Fruit fly (Drosophila melanogaster): ENCODE data around the gene Rtc1.

Gene Rtc1

DNA sequence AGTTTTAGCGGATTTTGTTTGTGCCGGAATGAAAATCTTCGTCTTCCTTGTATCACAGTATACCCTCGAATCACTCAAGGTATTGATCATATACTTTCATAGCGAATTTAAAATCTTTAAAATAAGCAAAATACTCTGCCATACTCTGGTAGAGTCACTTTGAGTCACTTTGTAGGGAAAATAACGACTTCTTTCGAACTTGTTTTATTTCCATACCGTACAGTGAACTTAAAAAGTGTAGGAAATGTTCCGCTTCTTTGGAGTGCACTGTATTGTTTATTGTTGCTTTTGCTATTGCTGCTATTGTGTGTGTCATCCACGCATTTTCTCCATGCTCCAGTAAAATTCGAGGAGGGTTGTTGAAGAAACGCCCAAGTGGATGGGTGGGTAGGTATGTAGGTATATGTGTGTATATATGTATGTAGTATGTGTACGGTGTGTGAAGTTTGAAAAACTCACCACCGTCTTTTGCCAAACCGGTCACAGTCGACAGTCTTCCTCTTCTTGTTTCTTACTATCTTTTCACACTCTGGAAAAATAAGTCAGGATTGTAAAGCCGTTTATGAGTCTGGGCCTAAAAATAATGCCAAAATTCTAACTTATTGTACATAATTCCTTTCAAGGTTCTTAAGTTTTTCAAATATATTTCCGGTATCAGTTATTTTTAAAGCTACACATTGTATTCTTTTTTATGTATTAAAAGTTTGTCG lies 32.1 kb downstream of the Rtc1 start:
- TF ChIP-seq insv (optimal IDR thresholded peaks at IDR 0.05) (no peak), h (optimal IDR thresholded peaks at IDR 0.05) (no peak), ttk (optimal IDR thresholded peaks at IDR 0.05) (no peak), psq (optimal IDR thresholded peaks at IDR 0.05) (no peak), Sin3A (optimal IDR thresholded peaks at IDR 0.05) (no peak), Myc (optimal IDR thresholded peaks at IDR 0.05) (no peak)

DNA sequence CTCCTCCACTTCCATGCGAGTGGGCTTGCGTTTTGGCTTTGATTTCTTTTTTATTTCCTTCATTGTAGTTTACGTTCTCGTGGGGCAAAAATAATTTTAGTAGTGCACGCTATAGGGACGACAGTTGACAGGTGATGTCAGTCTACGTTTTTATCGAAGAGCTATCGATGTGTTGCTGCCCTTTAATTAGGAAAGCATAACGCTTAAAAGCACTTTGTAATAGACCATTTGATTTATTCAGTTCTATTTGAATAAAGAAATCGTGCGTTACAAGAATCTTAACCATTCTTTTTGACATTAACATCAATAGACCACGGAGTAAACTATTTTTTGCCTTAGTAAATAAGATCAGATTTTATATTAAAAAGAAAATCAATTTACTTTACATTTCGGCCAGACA lies 34.0 kb downstream of the Rtc1 start, which contains the start of gene CG10993:
Gene CG10993 (minus strand): TSS at position 101 of the 400 bp plus-strand sequence.
- TF ChIP-seq ttk (optimal IDR thresholded peaks at IDR 0.05) = no peak

DNA sequence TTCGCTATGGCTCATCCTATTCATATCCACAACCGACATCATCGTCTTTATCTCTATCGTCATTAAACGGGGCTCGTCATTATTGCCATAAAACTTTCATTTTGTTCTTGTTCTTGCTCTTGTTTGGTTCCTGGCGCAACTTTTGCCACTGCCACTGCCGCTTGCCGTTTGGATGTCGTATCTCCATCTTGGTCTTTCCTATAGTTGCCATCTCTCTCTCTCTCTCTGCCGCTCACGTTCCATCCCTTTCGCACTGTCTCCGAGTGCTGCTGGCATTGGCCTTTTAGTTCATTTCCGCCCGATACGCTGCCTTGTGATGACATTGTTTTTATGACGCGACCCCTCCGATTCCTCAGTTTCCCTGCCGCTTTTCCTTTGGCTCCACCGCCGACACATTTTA lies 35.5 kb downstream of the Rtc1 start:
- TF ChIP-seq insv (optimal IDR thresholded peaks at IDR 0.05) (no peak), Myc (optimal IDR thresholded peaks at IDR 0.05) (no peak), h (optimal IDR thresholded peaks at IDR 0.05) (no peak), psq (optimal IDR thresholded peaks at IDR 0.05) (no peak), Sin3A (optimal IDR thresholded peaks at IDR 0.05) (no peak), ttk (optimal IDR thresholded peaks at IDR 0.05) (no peak)

DNA sequence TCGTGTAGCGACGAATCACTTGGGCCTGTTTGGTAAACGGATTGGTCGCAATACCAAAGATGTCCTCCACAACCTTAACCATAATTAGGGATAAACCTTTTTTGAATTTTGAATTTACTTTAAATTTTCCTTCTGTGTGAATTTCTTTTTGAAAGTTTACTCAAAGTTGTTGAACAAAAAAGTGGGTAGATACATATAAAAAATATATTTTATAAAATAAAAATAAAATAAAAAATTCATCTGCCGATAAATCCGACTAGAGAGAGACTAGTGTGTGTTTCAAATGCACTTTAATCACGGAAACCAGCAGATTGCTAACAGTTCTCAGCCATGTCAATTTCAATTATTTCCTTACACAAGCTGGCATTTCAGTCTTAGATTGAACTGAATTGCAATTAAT lies 40.6 kb downstream of the Rtc1 start, which contains the start of gene CG10996:
Gene CG10996 (minus strand): TSS at position 101 of the 400 bp plus-strand sequence.
- TF ChIP-seq ttk (optimal IDR thresholded peaks at IDR 0.05) (no peak), h (optimal IDR thresholded peaks at IDR 0.05) (no peak)

DNA sequence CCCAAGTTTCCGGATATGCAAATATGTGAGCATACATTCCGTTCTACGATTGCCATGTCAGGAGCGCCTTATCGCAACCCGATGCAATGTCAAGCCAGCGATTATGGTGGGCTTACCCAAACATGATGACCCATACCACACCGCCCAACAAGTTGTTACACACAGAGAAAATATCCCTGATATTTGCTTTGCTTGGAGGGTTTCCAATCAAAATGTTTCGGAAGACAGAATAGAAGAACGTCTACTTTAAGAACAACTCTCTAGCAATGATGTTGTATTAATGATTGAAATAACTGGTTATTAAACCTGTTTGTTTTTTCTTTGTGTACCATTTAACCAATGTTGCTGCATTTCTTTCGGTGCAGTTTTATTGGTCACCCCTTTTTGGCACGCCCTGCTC lies 43.7 kb downstream of the Rtc1 start:
- no peak for TF ChIP-seq ttk (optimal IDR thresholded peaks at IDR 0.05)
- TF ChIP-seq Sin3A (optimal IDR thresholded peaks at IDR 0.05) = no peak
- no peak for TF ChIP-seq h (optimal IDR thresholded peaks at IDR 0.05)
- TF ChIP-seq Myc (optimal IDR thresholded peaks at IDR 0.05) = no peak
- no peak for TF ChIP-seq insv (optimal IDR thresholded peaks at IDR 0.05)
- TF ChIP-seq psq (optimal IDR thresholded peaks at IDR 0.05) = no peak

DNA sequence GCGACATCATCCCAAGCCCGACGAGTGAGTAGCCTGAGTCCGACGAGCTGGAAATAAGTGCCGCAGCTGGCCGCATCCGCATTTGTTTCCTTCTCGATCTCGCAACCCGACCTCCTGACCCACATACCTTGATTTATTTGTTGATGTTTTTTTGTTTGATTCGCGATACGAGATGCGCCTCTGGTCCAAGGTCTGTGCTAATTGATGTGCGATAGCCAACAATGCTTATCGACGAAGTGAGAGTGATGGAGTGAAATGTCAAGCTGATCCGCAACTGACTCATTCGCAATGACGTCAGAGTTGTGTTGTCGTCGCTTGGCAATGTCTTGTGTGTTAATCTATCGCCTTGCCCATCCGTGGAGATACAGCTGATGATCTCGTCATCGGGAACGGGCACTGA lies 47.4 kb downstream of the Rtc1 start:
- no peak for TF ChIP-seq Myc (optimal IDR thresholded peaks at IDR 0.05)
- TF ChIP-seq ttk (optimal IDR thresholded peaks at IDR 0.05) = no peak
- no peak for TF ChIP-seq psq (optimal IDR thresholded peaks at IDR 0.05)
- TF ChIP-seq Sin3A (optimal IDR thresholded peaks at IDR 0.05) = no peak
- no peak for TF ChIP-seq h (optimal IDR thresholded peaks at IDR 0.05)
- no peak for TF ChIP-seq insv (optimal IDR thresholded peaks at IDR 0.05)

DNA sequence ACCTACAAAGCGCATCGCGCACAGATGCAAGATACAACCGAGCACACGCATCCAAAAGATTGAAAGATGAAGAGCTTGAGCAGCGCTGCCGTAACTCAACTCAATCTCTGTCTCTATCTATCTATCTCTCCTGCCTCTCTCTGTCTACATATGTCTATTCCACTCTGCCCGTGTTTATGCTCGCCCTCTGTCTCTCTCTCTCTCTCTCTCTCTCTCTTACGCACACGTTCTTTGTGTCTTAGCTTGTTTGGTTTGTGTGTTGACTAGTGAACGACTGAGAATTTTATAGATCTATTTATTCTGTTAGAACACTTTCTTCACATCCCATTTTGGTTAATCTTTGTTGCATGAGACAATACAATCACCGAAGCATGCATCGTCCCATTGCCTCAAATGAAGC lies 48.6 kb downstream of the Rtc1 start:
- TF ChIP-seq Myc (optimal IDR thresholded peaks at IDR 0.05) = no peak
- no peak for TF ChIP-seq insv (optimal IDR thresholded peaks at IDR 0.05)
- TF ChIP-seq psq (optimal IDR thresholded peaks at IDR 0.05) = no peak
- TF ChIP-seq ttk (optimal IDR thresholded peaks at IDR 0.05) = no peak
- no peak for TF ChIP-seq h (optimal IDR thresholded peaks at IDR 0.05)

Measured in Kc167 (cell line).